Fruit fly (Drosophila melanogaster) whole organism, embryonic: Measurements from ENCODE around the gene CG9498.

Experiments used
- ATbp ChIP-seq: fragments of 200-800 bp; sonication (Bioruptor generic); optimal IDR thresholded peaks from 2 replicates; lab custom pipeline; 2017; ENCODE audit warnings: missing biosample characterization, mild to moderate bottlenecking, missing genetic modification characterization, missing genetic modification reagents
- CG4404 ChIP-seq: fragments of 200-800 bp; sonication (Bioruptor generic); IDR thresholded peaks from 2 replicates; pipeline ENCODE4 v1.3.6; 2022; ENCODE audit warnings: missing biosample characterization, missing genetic modification characterization
- CG7839 ChIP-seq: fragments of 200-800 bp; sonication (Bioruptor generic); optimal IDR thresholded peaks from 3 replicates; lab custom pipeline; 2018; ENCODE audit warnings: missing biosample characterization, mild to moderate bottlenecking, missing genetic modification characterization, moderate library complexity
- CG9727 ChIP-seq: fragments of 200-800 bp; sonication (Bioruptor generic); optimal IDR thresholded peaks from 3 replicates; lab custom pipeline; 2017; ENCODE audit warnings: missing biosample characterization, mild to moderate bottlenecking, missing genetic modification characterization
- Drgx ChIP-seq: fragments of 200-800 bp; sonication (Bioruptor generic); IDR thresholded peaks from 2 replicates; pipeline ENCODE4 v1.3.6; 2022; ENCODE audit warnings: missing biosample characterization, missing genetic modification characterization
- Gug ChIP-seq: fragments of 200-800 bp; sonication (Bioruptor generic); IDR thresholded peaks from 4 replicates; pipeline ENCODE4 v1.3.6; 2022; ENCODE audit warnings: missing biosample characterization, missing genetic modification characterization
- Meics ChIP-seq: fragments of 200-800 bp; sonication (Bioruptor generic); optimal IDR thresholded peaks from 2 replicates; lab custom pipeline; 2017; ENCODE audit warnings: missing biosample characterization, mild to moderate bottlenecking, missing genetic modification characterization
- ara ChIP-seq: fragments of 200-800 bp; sonication (Bioruptor generic); IDR thresholded peaks from 2 replicates; pipeline ENCODE4 v1.3.6; 2022; ENCODE audit warnings: missing biosample characterization, missing genetic modification characterization
- gem ChIP-seq: fragments of 200-800 bp; sonication (Bioruptor generic); optimal IDR thresholded peaks from 2 replicates; lab custom pipeline; 2019; ENCODE audit warnings: missing biosample characterization, mild to moderate bottlenecking, missing genetic modification characterization, moderate library complexity
- insv ChIP-seq, 2 experiments: fragments of 200-800 bp; sonication (Bioruptor generic); optimal IDR thresholded peaks; 3 replicates each; lab custom pipeline; 2016 to 2018; ENCODE audit warnings: missing biosample characterization in 2 of 2, missing genetic modification characterization in 2 of 2
- ranshi ChIP-seq: fragments of 200-800 bp; sonication (Bioruptor generic); IDR thresholded peaks from 2 replicates; pipeline ENCODE4 v1.3.6; 2022; ENCODE audit warnings: missing biosample characterization, missing genetic modification characterization
- tna ChIP-seq: fragments of 200-800 bp; sonication (Bioruptor generic); IDR thresholded peaks from 2 replicates; pipeline ENCODE4 v1.3.6; 2022; ENCODE audit warnings: missing biosample characterization, missing genetic modification characterization; ENCODE audit not compliant: partially characterized antibody
- vnd ChIP-seq: fragments of 200-800 bp; sonication (Bioruptor generic); IDR thresholded peaks from 3 replicates; pipeline ENCODE4 v1.3.6; 2022; ENCODE audit warnings: missing biosample characterization, missing genetic modification characterization; ENCODE audit not compliant: partially characterized antibody
- wor ChIP-seq: fragments of 200-800 bp; sonication (Bioruptor generic); IDR thresholded peaks from 2 replicates; pipeline ENCODE4 v1.3.6; 2022; ENCODE audit warnings: missing biosample characterization, missing genetic modification characterization

dm6 chr2L:6309879-6310278, 41.0 kb downstream of the CG9498 start:
- TF ChIP-seq wor (GFP tag; lab: Robert Waterston, UW), result no peak
- no peak for TF ChIP-seq CG4404 (GFP tag; lab: Robert Waterston, UW)
- no peak for TF ChIP-seq gem (tag; lab: Kevin White, UChicago)
- TF ChIP-seq tna, result no peak
- no peak for TF ChIP-seq ranshi (GFP tag; lab: Robert Waterston, UW)
- peak; percentile 12 for TF ChIP-seq Meics (GFP tag; lab: Kevin White, UChicago)
- no peak for TF ChIP-seq Gug
- no peak for TF ChIP-seq ATbp (GFP tag; lab: Kevin White, UChicago)
- no peak for TF ChIP-seq Drgx (GFP tag; lab: Robert Waterston, UW)
- TF ChIP-seq CG9727 (GFP tag; lab: Kevin White, UChicago), result no peak
- no peak for TF ChIP-seq vnd
- no peak for TF ChIP-seq insv (GFP tag; optimal IDR thresholded peaks at IDR 0.05; lab: Kevin White, UChicago)
- TF ChIP-seq ara (GFP tag; lab: Robert Waterston, UW), result no peak
- peak; percentile 46 for TF ChIP-seq CG7839 (tag; lab: Kevin White, UChicago)
